Worm (Caenorhabditis elegans): ENCODE results near the gene C27D8.4.

C27D8.4 gene

ce11 chrIV:12728162-12728561 lies 24.3 kb downstream of the C27D8.4 start:
- TF ChIP-seq hlh-12 (tag; optimal IDR thresholded peaks at IDR 0.05), result no peak
- TF ChIP-seq nhr-80 (tag; optimal IDR thresholded peaks at IDR 0.05), result peak; percentile 21

ce11 chrIV:12730624-12731023 lies 26.7 kb downstream of the C27D8.4 start:
- TF ChIP-seq ztf-6 (GFP tag; IDR thresholded peaks at IDR 0.05), result peak; percentile 57; the same call in 1 of the 2 replicates
- 0 out of 2 replicates have a peak, but pooled peaks have one; percentile 58 for TF ChIP-seq nfyb-1 (GFP tag; IDR thresholded peaks at IDR 0.05)
- TF ChIP-seq Y95B8A.8 (GFP tag; IDR thresholded peaks at IDR 0.05), result peak; percentile 50; the same call in 1 of the 2 replicates
- TF ChIP-seq madf-6 (GFP tag; IDR thresholded peaks at IDR 0.05), result 0 out of 2 replicates have a peak, but pooled peaks have one; percentile 3

- peak; percentile 4; the same call in 1 of the 2 replicates for TF ChIP-seq nfya-2 (GFP tag; IDR thresholded peaks at IDR 0.05)
- TF ChIP-seq F37B4.10 (GFP tag; IDR thresholded peaks at IDR 0.05), result 0 out of 2 replicates have a peak, but pooled peaks have one; percentile 63
- 0 out of 2 replicates have a peak, but pooled peaks have one; percentile 25 for TF ChIP-seq cebp-2 (GFP tag; IDR thresholded peaks at IDR 0.05)
- TF ChIP-seq Y53G8AR.9 (GFP tag; conservative IDR thresholded peaks at IDR 0.05), result 0 out of 2 replicates have a peak, but pooled peaks have one; percentile 36
- 0 out of 2 replicates have a peak, but pooled peaks have one; percentile 53 for TF ChIP-seq ztf-25 (GFP tag; IDR thresholded peaks at IDR 0.05)
Measured at ce11 chrIV:12731503-12731902, 27.6 kb downstream of the C27D8.4 start.

ce11 chrIV:12741438-12741837 lies 37.5 kb downstream of the C27D8.4 start, which contains the start of gene T23F6.5:
Gene T23F6.5 (minus strand): TSS chrIV:12741538.
- TF ChIP-seq bed-1 (GFP tag; IDR thresholded peaks at IDR 0.05), result no peak
- TF ChIP-seq pha-4 (tag; optimal IDR thresholded peaks at IDR 0.05), result no peak
- no peak for TF ChIP-seq lin-40 (tag; optimal IDR thresholded peaks at IDR 0.05)
- TF ChIP-seq mcd-1 (GFP tag; IDR thresholded peaks at IDR 0.05), result no peak
- no peak for TF ChIP-seq chd-7 (tag; optimal IDR thresholded peaks at IDR 0.05)
- TF ChIP-seq T26A5.8 (tag; optimal IDR thresholded peaks at IDR 0.05), result no peak
- no peak for TF ChIP-seq nhr-120 (GFP tag; IDR thresholded peaks at IDR 0.05)
- no peak for TF ChIP-seq rcor-1 (GFP tag; IDR thresholded peaks at IDR 0.05)
- TF ChIP-seq lin-54 (GFP tag; optimal IDR thresholded peaks at IDR 0.05), result no peak
- no peak for TF ChIP-seq hmg-20 (GFP tag; IDR thresholded peaks at IDR 0.05)
- no peak for TF ChIP-seq fkh-3 (tag; optimal IDR thresholded peaks at IDR 0.05)
- TF ChIP-seq akir-1 (GFP tag; optimal IDR thresholded peaks at IDR 0.05), result no peak

- no peak for TF ChIP-seq hlh-12 (tag; optimal IDR thresholded peaks at IDR 0.05)
- no peak for TF ChIP-seq F23B12.7 (tag; optimal IDR thresholded peaks at IDR 0.05; ENCODE audit: insufficient read depth)
- peak; percentile 46; the same call in 1 of the 2 replicates for TF ChIP-seq egrh-3 (GFP tag; IDR thresholded peaks at IDR 0.05)
- TF ChIP-seq atf-7 (tag; optimal IDR thresholded peaks at IDR 0.05), result no peak
- TF ChIP-seq F37B4.10 (GFP tag; IDR thresholded peaks at IDR 0.05), result 0 out of 2 replicates have a peak, but pooled peaks have one; percentile 30
- no peak for TF ChIP-seq cebp-1 (GFP tag; IDR thresholded peaks at IDR 0.05)
- no peak for TF ChIP-seq cebp-1 (tag; optimal IDR thresholded peaks at IDR 0.05)
- TF ChIP-seq zfh-2 (GFP tag; conservative IDR thresholded peaks at IDR 0.05), result peak; percentile 82
- no peak for TF ChIP-seq ceh-100 (GFP tag; IDR thresholded peaks at IDR 0.05)
Measured at ce11 chrIV:12743680-12744079, 39.8 kb downstream of the C27D8.4 start.

ce11 chrIV:12744713-12745112 lies 40.8 kb downstream of the C27D8.4 start, which contains the start of gene C36H8.1:
Gene C36H8.1 (minus strand): TSS chrIV:12744813.
- TF ChIP-seq cebp-2 (GFP tag; IDR thresholded peaks at IDR 0.05) (no peak), nhr-90 (tag; optimal IDR thresholded peaks at IDR 0.05) (no peak), C17E4.6 (GFP tag; IDR thresholded peaks at IDR 0.05) (no peak), him-1 (tag; optimal IDR thresholded peaks at IDR 0.05) (no peak), atf-7 (tag; optimal IDR thresholded peaks at IDR 0.05) (no peak), nhr-80 (tag; optimal IDR thresholded peaks at IDR 0.05) (no peak), rpc-1 (optimal IDR thresholded peaks at IDR 0.05) (no peak), rpc-1 (tag; optimal IDR thresholded peaks at IDR 0.05) (no peak), B0035.1 (tag; optimal IDR thresholded peaks at IDR 0.05) (no peak), ztf-6 (GFP tag; IDR thresholded peaks at IDR 0.05) (no peak)

Measured in whole organism, young adult.